Worm (Caenorhabditis elegans): ENCODE results near the gene F25D1.8.

Gene F25D1.8

DNA sequence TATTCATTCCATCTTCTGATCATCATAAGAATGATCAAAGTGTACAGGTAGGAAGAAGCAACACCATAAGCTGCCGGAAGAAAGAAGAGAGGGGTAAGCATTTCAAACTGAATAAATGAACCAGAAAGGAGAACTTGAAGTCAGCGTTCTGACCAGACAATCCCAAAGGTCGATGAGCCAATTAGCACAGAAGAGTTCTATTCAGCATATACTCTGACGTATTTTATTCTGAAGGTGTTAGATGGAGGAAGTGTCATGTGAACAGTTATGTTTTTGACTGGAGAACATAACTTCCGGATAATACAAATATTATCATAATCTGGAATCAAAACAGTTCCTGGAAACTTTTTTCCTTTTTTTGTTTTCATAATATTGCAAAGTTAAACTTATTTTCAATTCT lies 49.5 kb downstream of the F25D1.8 start, which contains the start of gene srg-32:
Gene srg-32 (minus strand): TSS at position 101 of the 400 bp plus-strand sequence.
- no peak for TF ChIP-seq unc-62 (GFP tag; optimal IDR thresholded peaks at IDR 0.05 in 1 of 2)
- TF ChIP-seq unc-62 (tag; optimal IDR thresholded peaks at IDR 0.05): no peak
- no peak for TF ChIP-seq unc-130 (GFP tag; optimal IDR thresholded peaks at IDR 0.05)
- TF ChIP-seq spr-3 (GFP tag; optimal IDR thresholded peaks at IDR 0.05): no peak
- TF ChIP-seq mes-2 (tag; optimal IDR thresholded peaks at IDR 0.05; ENCODE audit: poor library complexity, severe bottlenecking): no peak
- no peak for TF ChIP-seq ceh-82 (tag; optimal IDR thresholded peaks at IDR 0.05)
- TF ChIP-seq zag-1 (tag; optimal IDR thresholded peaks at IDR 0.05): no peak
- TF ChIP-seq daf-19 (GFP tag; conservative IDR thresholded peaks at IDR 0.05): no peak
- no peak for TF ChIP-seq duxl-1 (tag; optimal IDR thresholded peaks at IDR 0.05; ENCODE audit: poor library complexity)
- no peak for TF ChIP-seq snpc-4 (tag; optimal IDR thresholded peaks at IDR 0.05)
- TF ChIP-seq tag-97 (GFP tag; IDR thresholded peaks at IDR 0.05): no peak
- TF ChIP-seq nhr-102 (tag; optimal IDR thresholded peaks at IDR 0.05): no peak
- no peak for TF ChIP-seq daf-8 (GFP tag; IDR thresholded peaks at IDR 0.05)
- no peak for TF ChIP-seq cey-2 (tag; optimal IDR thresholded peaks at IDR 0.05; ENCODE audit: borderline replicate concordance, insufficient read depth)
- TF ChIP-seq mep-1 (tag; optimal IDR thresholded peaks at IDR 0.05): no peak
- TF ChIP-seq set-16 (GFP tag; IDR thresholded peaks at IDR 0.05): no peak

Measured in whole organism, L4 larva.